Worm (Caenorhabditis elegans): ENCODE results near the gene F35B12.10.

DNA sequence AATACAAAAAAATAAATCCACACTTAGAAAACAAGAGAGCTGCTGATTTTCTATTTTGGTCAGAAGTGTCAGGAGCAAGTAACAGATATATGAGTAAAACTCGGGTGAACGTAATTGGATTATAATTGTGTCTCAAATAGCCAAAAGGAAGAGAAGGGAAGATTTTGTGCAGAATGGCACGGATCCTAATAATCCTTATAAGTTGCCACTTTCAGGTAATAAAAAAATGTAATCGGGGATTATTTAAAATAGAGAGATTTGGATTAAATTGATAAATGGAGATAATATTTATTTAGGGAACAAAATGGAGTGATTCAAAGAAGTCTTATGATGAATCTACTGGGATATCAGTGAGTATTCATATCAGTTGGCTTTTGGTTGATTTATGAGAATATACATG lies 4.1 kb downstream of the F35B12.10 start:
- TF ChIP-seq ama-1 (optimal IDR thresholded peaks at IDR 0.05) (no peak), lsy-2 (tag; optimal IDR thresholded peaks at IDR 0.05) (no peak), nhr-20 (tag; optimal IDR thresholded peaks at IDR 0.05) (no peak), fkh-10 (GFP tag; optimal IDR thresholded peaks at IDR 0.05) (no peak), tlp-1 (tag; optimal IDR thresholded peaks at IDR 0.05) (no peak), nhr-237 (tag; optimal IDR thresholded peaks at IDR 0.05) (no peak), elt-3 (tag; optimal IDR thresholded peaks at IDR 0.05) (no peak), nhr-76 (tag; optimal IDR thresholded peaks at IDR 0.05) (no peak), mdl-1 (tag; optimal IDR thresholded peaks at IDR 0.05) (no peak), nhr-12 (tag; optimal IDR thresholded peaks at IDR 0.05) (no peak), unc-130 (tag; optimal IDR thresholded peaks at IDR 0.05) (no peak)
